Worm (Caenorhabditis elegans) whole organism, young adult: ENCODE measurements around the gene nep-1.

Experiments used
- F55B11.4 ChIP-seq: sonication (generic microtip); optimal IDR thresholded peaks from 2 replicates; lab custom pipeline; 2016; ENCODE audit warnings: missing compliant biosample characterization, missing genetic modification characterization, borderline replicate concordance; ENCODE audit not compliant: insufficient read depth
- attf-3 ChIP-seq: fragments of 200-800 bp; sonication (Bioruptor generic); conservative IDR thresholded peaks from 2 replicates; pipeline ENCODE4 v1.3.6; 2022; ENCODE audit warnings: missing genetic modification reagents, missing genetic modification characterization, missing compliant biosample characterization
- ets-4 ChIP-seq: fragments of 200-800 bp; sonication (Bioruptor generic); optimal IDR thresholded peaks from 2 replicates; lab custom pipeline; 2018; ENCODE audit warnings: mild to moderate bottlenecking, missing genetic modification characterization, missing compliant biosample characterization
- fkh-3 ChIP-seq: sonication (generic microtip); optimal IDR thresholded peaks from 2 replicates; lab custom pipeline; 2016; ENCODE audit warnings: mild to moderate bottlenecking, missing genetic modification characterization, missing compliant biosample characterization
- gei-17 ChIP-seq: fragments of 200-800 bp; sonication (Bioruptor generic); optimal IDR thresholded peaks from 2 replicates; lab custom pipeline; 2018; ENCODE audit warnings: mild to moderate bottlenecking, missing genetic modification characterization, missing compliant biosample characterization
- lsy-27 ChIP-seq: sonication (generic microtip); optimal IDR thresholded peaks from 2 replicates; lab custom pipeline; 2017; ENCODE audit warnings: missing genetic modification characterization, mild to moderate bottlenecking, missing compliant biosample characterization, antibody characterized with exemption, missing genotype, borderline replicate concordance; ENCODE audit not compliant: insufficient read depth
- nfya-2 ChIP-seq: fragments of 200-800 bp; sonication (Bioruptor generic); IDR thresholded peaks from 2 replicates; pipeline ENCODE4 v1.3.6; 2022; ENCODE audit warnings: missing genetic modification reagents, missing genetic modification characterization, missing compliant biosample characterization
- nhr-90 ChIP-seq: sonication (generic microtip); optimal IDR thresholded peaks from 2 replicates; lab custom pipeline; 2016; ENCODE audit warnings: missing genotype, mild to moderate bottlenecking, missing genetic modification characterization, missing compliant biosample characterization
- ztf-18 ChIP-seq: sonication (generic microtip); optimal IDR thresholded peaks from 2 replicates; lab custom pipeline; 2016; ENCODE audit warnings: missing genotype, mild to moderate bottlenecking, missing genetic modification characterization, missing compliant biosample characterization
- ztf-28 ChIP-seq: fragments of 200-800 bp; sonication (Bioruptor generic); IDR thresholded peaks from 2 replicates; pipeline ENCODE4 v1.3.6; 2022; ENCODE audit warnings: missing genetic modification reagents, missing genetic modification characterization, missing compliant biosample characterization

- TF ChIP-seq ztf-18 (tag; lab: Kevin White, UChicago), result no peak
- TF ChIP-seq nhr-90, result no peak
- TF ChIP-seq fkh-3 (tag; lab: Kevin White, UChicago), result no peak
- TF ChIP-seq ets-4 (GFP tag; lab: Kevin White, UChicago), result no peak
- no peak for TF ChIP-seq lsy-27 (tag; lab: Kevin White, UChicago)
- no peak for TF ChIP-seq ztf-28
- TF ChIP-seq gei-17, result no peak
- no peak for TF ChIP-seq F55B11.4 (tag; lab: Kevin White, UChicago)
- TF ChIP-seq nfya-2 (GFP tag; lab: Robert Waterston, UW), result no peak
- no peak for TF ChIP-seq attf-3 (GFP tag; lab: Robert Waterston, UW)
These were observed 4.3 kb downstream of the nep-1 start, which contains the start of the genes rad-23 and rpn-12 for ce11 chrII:11652679-11653174.
